Fruit fly (Drosophila melanogaster) S2 (cell line): ENCODE measurements around the gene eIF4G1.

Experiments used
- CG8478 ChIP-seq: fragments of >200 bp; optimal IDR thresholded peaks from 2 replicates; lab custom pipeline; 2018
- CTCF ChIP-seq, 2 experiments: fragments of >200 bp; optimal IDR thresholded peaks; 2 replicates each; lab custom pipeline; 2018

- TF ChIP-seq CG8478 (lab: Kevin White, UChicago) = no peak
- TF ChIP-seq CTCF (optimal IDR thresholded peaks at IDR 0.05; lab: Kevin White, UChicago) = no peak
These were observed 48.0 kb upstream of the eIF4G1 start, which contains the start of gene fuss for dm6 chr4:978439-978911.
